Worm (Caenorhabditis elegans) whole organism, L4 larva: ENCODE results near the gene cest-5.2.

ENCODE experiments used
- D1046.2 ChIP-seq: fragments of 200-800 bp; sonication (Bioruptor generic); IDR thresholded peaks from 2 replicates; pipeline ENCODE4 v1.3.6; 2022; ENCODE audit warnings: missing genetic modification characterization, missing compliant biosample characterization
- F10B5.3 ChIP-seq: sonication (generic microtip); optimal IDR thresholded peaks from 2 replicates; lab custom pipeline; 2016; ENCODE audit warnings: mild to moderate bottlenecking, missing genetic modification characterization, missing compliant biosample characterization
- F26F4.8 ChIP-seq: fragments of 200-800 bp; sonication (Bioruptor generic); conservative IDR thresholded peaks from 2 replicates; pipeline ENCODE4 v1.3.6; 2022; ENCODE audit warnings: missing genetic modification characterization, missing compliant biosample characterization
- R02D3.7 ChIP-seq: fragments of 150-350 bp; sonication (generic microtip); optimal IDR thresholded peaks from 3 replicates; lab custom pipeline; 2014; ENCODE audit warnings: missing biosample characterization, missing genetic modification characterization
- T26A8.4 ChIP-seq: fragments of 200-800 bp; sonication (Bioruptor generic); IDR thresholded peaks from 2 replicates; pipeline ENCODE4 v1.3.6; 2022; ENCODE audit warnings: missing genetic modification characterization, missing compliant biosample characterization
- Y105C5A.15 ChIP-seq: fragments of 200-800 bp; sonication (Bioruptor generic); IDR thresholded peaks from 2 replicates; pipeline ENCODE4 v1.3.6; 2022; ENCODE audit warnings: missing genetic modification characterization, missing compliant biosample characterization
- ceh-28 ChIP-seq: fragments of 150-350 bp; optimal IDR thresholded peaks from 2 replicates; lab custom pipeline; 2014; ENCODE audit warnings: missing biosample characterization, missing genetic modification reagents, missing genetic modification characterization
- ceh-44 ChIP-seq: fragments of 200-800 bp; sonication (Bioruptor generic); IDR thresholded peaks from 2 replicates; pipeline ENCODE4 v1.3.6; 2022; ENCODE audit warnings: missing genetic modification reagents, missing genetic modification characterization, missing compliant biosample characterization
- ceh-62 ChIP-seq: sonication (generic microtip); optimal IDR thresholded peaks from 2 replicates; lab custom pipeline; 2017; ENCODE audit warnings: missing biosample characterization, missing genetic modification characterization
- cey-2 ChIP-seq: sonication (generic microtip); optimal IDR thresholded peaks from 3 replicates; lab custom pipeline; 2017; ENCODE audit warnings: missing genetic modification characterization, mild to moderate bottlenecking, missing compliant biosample characterization, antibody characterized with exemption, borderline replicate concordance; ENCODE audit not compliant: insufficient read depth
- daf-16 ChIP-seq, 3 experiments: sonication (generic microtip); optimal IDR thresholded peaks; 2 replicates each; lab custom pipeline; 2016 to 2017; ENCODE audit warnings: missing genetic modification characterization in 3 of 3, missing genetic modification reagents in 3 of 3, mild to moderate bottlenecking in 2 of 3, missing compliant biosample characterization in 2 of 3, missing biosample characterization in 1 of 3, moderate library complexity in 1 of 3
- dmd-6 ChIP-seq: fragments of 200-800 bp; sonication (Bioruptor generic); IDR thresholded peaks from 2 replicates; pipeline ENCODE4 v1.3.6; 2022; ENCODE audit warnings: missing genetic modification reagents, missing genetic modification characterization, missing compliant biosample characterization
- dmd-9 ChIP-seq: fragments of 200-800 bp; sonication (Bioruptor generic); IDR thresholded peaks from 2 replicates; pipeline ENCODE4 v1.3.6; 2022; ENCODE audit warnings: missing genetic modification reagents, missing genetic modification characterization, missing compliant biosample characterization
- dpl-1 ChIP-seq: fragments of 150-350 bp; optimal IDR thresholded peaks from 2 replicates; lab custom pipeline; 2014; ENCODE audit warnings: missing biosample characterization, missing genetic modification reagents, missing genetic modification characterization
- dve-1 ChIP-seq: sonication (generic microtip); optimal IDR thresholded peaks from 2 replicates; lab custom pipeline; 2017; ENCODE audit warnings: antibody characterized with exemption, mild to moderate bottlenecking, missing genetic modification characterization, missing compliant biosample characterization; ENCODE audit not compliant: insufficient read depth
- egl-43 ChIP-seq: fragments of 200-800 bp; sonication (Bioruptor generic); IDR thresholded peaks from 2 replicates; pipeline ENCODE4 v1.3.6; 2022; ENCODE audit warnings: missing genetic modification reagents, missing genetic modification characterization, missing compliant biosample characterization
- fos-1 ChIP-seq: fragments of 150-350 bp; optimal IDR thresholded peaks from 2 replicates; lab custom pipeline; 2014; ENCODE audit warnings: missing biosample characterization, missing genetic modification characterization
- hif-1 ChIP-seq, 2 experiments: sonication (generic microtip); optimal IDR thresholded peaks; 2 replicates each; lab custom pipeline; 2016 to 2017; ENCODE audit warnings: missing compliant biosample characterization in 2 of 2, missing genetic modification characterization in 2 of 2, missing genetic modification reagents in 2 of 2, missing genotype in 2 of 2, mild to moderate bottlenecking in 1 of 2
- hlh-30 ChIP-seq: sonication (generic microtip); optimal IDR thresholded peaks from 2 replicates; lab custom pipeline; 2017; ENCODE audit warnings: antibody characterized with exemption, mild to moderate bottlenecking, missing genetic modification characterization, missing compliant biosample characterization; ENCODE audit not compliant: insufficient read depth
- hmg-1.1 ChIP-seq: fragments of 200-800 bp; sonication (Bioruptor generic); IDR thresholded peaks from 2 replicates; pipeline ENCODE4 v1.3.6; 2022; ENCODE audit warnings: missing genetic modification reagents, missing genetic modification characterization, missing compliant biosample characterization
- lin-29 ChIP-seq: fragments of 200-800 bp; sonication (Bioruptor generic); IDR thresholded peaks from 2 replicates; pipeline ENCODE4 v1.3.6; 2022; ENCODE audit warnings: missing genetic modification reagents, missing genetic modification characterization, missing compliant biosample characterization
- lin-38 ChIP-seq: fragments of 200-800 bp; sonication (Bioruptor generic); IDR thresholded peaks from 2 replicates; pipeline ENCODE4 v1.3.6; 2022; ENCODE audit warnings: missing genetic modification reagents, missing genetic modification characterization, missing compliant biosample characterization
- lin-39 ChIP-seq: fragments of 150-350 bp; optimal IDR thresholded peaks from 2 replicates; lab custom pipeline; 2014; ENCODE audit warnings: missing biosample characterization, missing genetic modification reagents, missing genetic modification characterization
- lir-3 ChIP-seq: sonication (generic microtip); optimal IDR thresholded peaks from 2 replicates; lab custom pipeline; 2016; ENCODE audit warnings: mild to moderate bottlenecking, missing genetic modification characterization, missing compliant biosample characterization
- madf-5 ChIP-seq, 2 experiments: fragments of 200-800 bp; sonication (Bioruptor generic); IDR thresholded peaks; 2 replicates each; pipeline ENCODE4 v1.3.6; 2022; ENCODE audit warnings: missing compliant biosample characterization in 2 of 2, missing genetic modification characterization in 2 of 2
- mdt-29 ChIP-seq: fragments of 200-800 bp; sonication (Bioruptor generic); IDR thresholded peaks from 2 replicates; pipeline ENCODE4 v1.3.6; 2022; ENCODE audit warnings: missing genetic modification reagents, missing genetic modification characterization, missing compliant biosample characterization
- mes-2 ChIP-seq: sonication (generic microtip); optimal IDR thresholded peaks from 2 replicates; lab custom pipeline; 2016; ENCODE audit warnings: missing genotype, mild to moderate bottlenecking, missing genetic modification characterization, missing compliant biosample characterization; ENCODE audit not compliant: poor library complexity, severe bottlenecking
- mxl-3 ChIP-seq: fragments of 200-800 bp; sonication (Bioruptor generic); optimal IDR thresholded peaks from 2 replicates; lab custom pipeline; 2018; ENCODE audit warnings: mild to moderate bottlenecking, missing genetic modification characterization, missing compliant biosample characterization
- nhr-28 ChIP-seq: fragments of 150-350 bp; optimal IDR thresholded peaks from 2 replicates; lab custom pipeline; 2014; ENCODE audit warnings: missing biosample characterization, missing genetic modification characterization
- nhr-41 ChIP-seq: fragments of 200-800 bp; sonication (Bioruptor generic); IDR thresholded peaks from 2 replicates; pipeline ENCODE4 v1.3.6; 2022; ENCODE audit warnings: missing genetic modification reagents, missing genetic modification characterization, missing compliant biosample characterization
- php-3 ChIP-seq: fragments of 200-800 bp; sonication (Bioruptor generic); IDR thresholded peaks from 2 replicates; pipeline ENCODE4 v1.3.6; 2022; ENCODE audit warnings: missing genetic modification reagents, missing genetic modification characterization, missing compliant biosample characterization
- pqm-1 ChIP-seq: sonication (generic microtip); optimal IDR thresholded peaks from 2 replicates; lab custom pipeline; 2017; ENCODE audit warnings: missing biosample characterization, missing genetic modification characterization
- sdz-12 ChIP-seq: fragments of 200-800 bp; sonication (Bioruptor generic); optimal IDR thresholded peaks from 2 replicates; lab custom pipeline; 2018; ENCODE audit warnings: mild to moderate bottlenecking, missing genetic modification characterization, missing compliant biosample characterization
- skn-1 ChIP-seq: fragments of 150-350 bp; optimal IDR thresholded peaks from 2 replicates; lab custom pipeline; 2014; ENCODE audit warnings: missing biosample characterization, missing genetic modification characterization
- snpc-4 ChIP-seq: fragments of 150-350 bp; optimal IDR thresholded peaks from 2 replicates; lab custom pipeline; 2014; ENCODE audit warnings: missing biosample characterization, missing genetic modification characterization
- unc-39 ChIP-seq: sonication (generic microtip); optimal IDR thresholded peaks from 2 replicates; lab custom pipeline; 2017; ENCODE audit warnings: missing biosample characterization, missing genetic modification characterization
- unc-62 ChIP-seq, 3 experiments: fragments of 150-350 bp in 1 of 3; sonication (generic microtip); optimal IDR thresholded peaks in 2 of 3; peaks in 1 of 3; 1 replicate in 1 of 3; 2 replicates in 2 of 3; lab custom pipeline; 2014 to 2017; ENCODE audit warnings: missing biosample characterization in 3 of 3, missing genetic modification characterization in 3 of 3, missing genetic modification reagents in 3 of 3, missing genotype in 1 of 3

cest-5.2 gene

ce11 chrIV:6606587-6606986 is 21.1 kb downstream of the cest-5.2 start (continued):
- TF ChIP-seq nhr-41, result no peak
- no peak for TF ChIP-seq sdz-12 (GFP tag; lab: Kevin White, UChicago)
- no peak for TF ChIP-seq lin-38 (GFP tag; lab: Robert Waterston, UW)
- TF ChIP-seq T26A8.4 (GFP tag; lab: Robert Waterston, UW), result no peak
- TF ChIP-seq mdt-29 (GFP tag; lab: Robert Waterston, UW), result no peak
- no peak for TF ChIP-seq daf-16 (GFP tag; optimal IDR thresholded peaks at IDR 0.05; lab: Kevin White, UChicago)
- TF ChIP-seq daf-16 (tag; optimal IDR thresholded peaks at IDR 0.05; lab: Kevin White, UChicago), result peak; percentile 39
- TF ChIP-seq ceh-28 (tag; lab: Kevin White, UChicago), result no peak
- no peak for TF ChIP-seq lin-29
- no peak for TF ChIP-seq cey-2 (tag; lab: Kevin White, UChicago)

- peak; percentile 86 for TF ChIP-seq nhr-28 (tag; lab: Kevin White, UChicago)
- no peak for TF ChIP-seq Y105C5A.15 (GFP tag; lab: Robert Waterston, UW)
Measured at ce11 chrIV:6605863-6606262, 21.9 kb downstream of the cest-5.2 start, which contains the start of gene nstp-2. nstp-2 (minus strand) TSS chrIV:6606188.

- TF ChIP-seq D1046.2 (GFP tag; lab: Robert Waterston, UW) (no peak), unc-62 (GFP tag; optimal IDR thresholded peaks at IDR 0.05 in 1 of 2; lab: Kevin White, UChicago) (peak in 1 of 2 experiments; percentile 55), unc-62 (tag; optimal IDR thresholded peaks at IDR 0.05; lab: Kevin White, UChicago) (no peak), hmg-1.1 (GFP tag; lab: Robert Waterston, UW) (no peak), dmd-9 (GFP tag; lab: Robert Waterston, UW) (no peak), unc-39 (no peak), dve-1 (tag; lab: Kevin White, UChicago) (peak; percentile 21), R02D3.7 (tag; lab: Kevin White, UChicago) (no peak), Y105C5A.15 (GFP tag; lab: Robert Waterston, UW) (no peak), snpc-4 (no peak), madf-5 (GFP tag; IDR thresholded peaks at IDR 0.05; lab: Robert Waterston, UW) (no peak)
Measured at ce11 chrIV:6603549-6603948, 24.2 kb downstream of the cest-5.2 start.

ce11 chrIV:6602376-6602775 is 25.3 kb downstream of the cest-5.2 start, which contains the start of gene F15B10.3:
F15B10.3 (plus strand) TSS chrIV:6602676.
- no peak for TF ChIP-seq snpc-4
- TF ChIP-seq hif-1 (tag; optimal IDR thresholded peaks at IDR 0.05; lab: Kevin White, UChicago), result no peak
- TF ChIP-seq mxl-3, result no peak
- TF ChIP-seq madf-5 (GFP tag; IDR thresholded peaks at IDR 0.05; lab: Robert Waterston, UW), result no peak
- TF ChIP-seq lir-3 (tag; lab: Kevin White, UChicago), result no peak
- TF ChIP-seq dmd-9 (GFP tag; lab: Robert Waterston, UW), result no peak
- no peak for TF ChIP-seq F26F4.8
- TF ChIP-seq mes-2 (tag; lab: Kevin White, UChicago), result no peak
- TF ChIP-seq ceh-44 (GFP tag; lab: Robert Waterston, UW), result no peak
- TF ChIP-seq dmd-6 (GFP tag; lab: Robert Waterston, UW), result no peak
- TF ChIP-seq lin-39 (tag; lab: Kevin White, UChicago), result no peak
- no peak for TF ChIP-seq dpl-1 (GFP tag; lab: Kevin White, UChicago)
- TF ChIP-seq ceh-62 (tag; lab: Kevin White, UChicago), result no peak

ce11 chrIV:6601213-6601724 is 26.5 kb downstream of the cest-5.2 start, which contains the start of gene sup-36:
sup-36 (plus strand) TSS chrIV:6601674.
- TF ChIP-seq nhr-28 (tag; lab: Kevin White, UChicago) (peak; percentile 49), skn-1 (tag; lab: Kevin White, UChicago) (no peak), pqm-1 (tag; lab: Kevin White, UChicago) (peak; percentile 9), php-3 (GFP tag; lab: Robert Waterston, UW) (no peak), F10B5.3 (no peak), egl-43 (no peak), hlh-30 (peak; percentile 71), dve-1 (tag; lab: Kevin White, UChicago) (peak; percentile 33), cey-2 (tag; lab: Kevin White, UChicago) (no peak), daf-16 (GFP tag; optimal IDR thresholded peaks at IDR 0.05; lab: Kevin White, UChicago) (no peak), daf-16 (tag; optimal IDR thresholded peaks at IDR 0.05; lab: Kevin White, UChicago) (peak; percentile 48), fos-1 (tag; lab: Kevin White, UChicago) (no peak)
